Worm (Caenorhabditis elegans) whole organism, L4 larva: ENCODE measurements around the gene rsp-6.

Source experiments
- F49E8.2 ChIP-seq: sonication (generic microtip); optimal IDR thresholded peaks from 2 replicates; lab custom pipeline; 2016; ENCODE audit warnings: missing compliant biosample characterization, mild to moderate bottlenecking, missing genetic modification characterization, borderline replicate concordance
- T20F7.1 ChIP-seq: fragments of 200-800 bp; sonication (Bioruptor generic); optimal IDR thresholded peaks from 2 replicates; lab custom pipeline; 2018; ENCODE audit warnings: mild to moderate bottlenecking, missing genetic modification characterization, missing compliant biosample characterization
- Y48G9A.11 ChIP-seq: fragments of 200-800 bp; sonication (Bioruptor generic); IDR thresholded peaks from 2 replicates; pipeline ENCODE4 v1.3.6; 2022; ENCODE audit warnings: missing genetic modification reagents, missing genetic modification characterization, missing compliant biosample characterization
- ZK337.2 ChIP-seq: fragments of 200-800 bp; sonication (Bioruptor generic); IDR thresholded peaks from 2 replicates; pipeline ENCODE4 v1.3.6; 2022; ENCODE audit warnings: missing genetic modification reagents, missing genetic modification characterization, missing compliant biosample characterization
- aha-1 ChIP-seq: fragments of 150-350 bp; peaks from one replicate; lab custom pipeline; 2014; ENCODE audit warnings: missing biosample characterization, missing genetic modification characterization
- ama-1 ChIP-seq: fragments of 150-350 bp; optimal IDR thresholded peaks from 2 replicates; lab custom pipeline; 2014; ENCODE audit warnings: inconsistent platforms, mixed read lengths
- ceh-32 ChIP-seq: sonication (generic microtip); optimal IDR thresholded peaks from 2 replicates; lab custom pipeline; 2016; ENCODE audit warnings: mild to moderate bottlenecking, missing genetic modification characterization, missing compliant biosample characterization; ENCODE audit not compliant: poor library complexity
- ceh-62 ChIP-seq: sonication (generic microtip); optimal IDR thresholded peaks from 2 replicates; lab custom pipeline; 2017; ENCODE audit warnings: missing biosample characterization, missing genetic modification characterization
- ces-1 ChIP-seq: fragments of 150-350 bp; sonication (generic microtip); optimal IDR thresholded peaks from 4 replicates; lab custom pipeline; 2014; ENCODE audit warnings: missing biosample characterization, missing genetic modification reagents, missing genetic modification characterization
- ctbp-1 ChIP-seq: fragments of 200-800 bp; sonication (Bioruptor generic); IDR thresholded peaks from 2 replicates; pipeline ENCODE4 v1.3.6; 2022; ENCODE audit warnings: missing genetic modification reagents, missing genetic modification characterization, missing compliant biosample characterization
- daf-12 ChIP-seq: fragments of 150-350 bp; optimal IDR thresholded peaks from 2 replicates; lab custom pipeline; 2014; ENCODE audit warnings: missing biosample characterization, missing genetic modification reagents, missing genetic modification characterization
- daf-16 ChIP-seq, 3 experiments: sonication (generic microtip); optimal IDR thresholded peaks; 2 replicates each; lab custom pipeline; 2016 to 2017; ENCODE audit warnings: missing genetic modification characterization in 3 of 3, missing genetic modification reagents in 3 of 3, mild to moderate bottlenecking in 2 of 3, missing compliant biosample characterization in 2 of 3, missing biosample characterization in 1 of 3, moderate library complexity in 1 of 3
- daf-19 ChIP-seq: fragments of 200-800 bp; sonication (Bioruptor generic); conservative IDR thresholded peaks from 2 replicates; pipeline ENCODE4 v1.3.6; 2022; ENCODE audit warnings: missing genetic modification characterization, missing compliant biosample characterization
- dmd-6 ChIP-seq: fragments of 200-800 bp; sonication (Bioruptor generic); IDR thresholded peaks from 2 replicates; pipeline ENCODE4 v1.3.6; 2022; ENCODE audit warnings: missing genetic modification reagents, missing genetic modification characterization, missing compliant biosample characterization
- dpl-1 ChIP-seq: fragments of 150-350 bp; optimal IDR thresholded peaks from 2 replicates; lab custom pipeline; 2014; ENCODE audit warnings: missing biosample characterization, missing genetic modification reagents, missing genetic modification characterization
- dve-1 ChIP-seq: sonication (generic microtip); optimal IDR thresholded peaks from 2 replicates; lab custom pipeline; 2017; ENCODE audit warnings: antibody characterized with exemption, mild to moderate bottlenecking, missing genetic modification characterization, missing compliant biosample characterization; ENCODE audit not compliant: insufficient read depth
- hif-1 ChIP-seq, 2 experiments: sonication (generic microtip); optimal IDR thresholded peaks; 2 replicates each; lab custom pipeline; 2016 to 2017; ENCODE audit warnings: missing compliant biosample characterization in 2 of 2, missing genetic modification characterization in 2 of 2, missing genetic modification reagents in 2 of 2, missing genotype in 2 of 2, mild to moderate bottlenecking in 1 of 2
- hlh-11 ChIP-seq: fragments of 200-800 bp; sonication (Bioruptor generic); optimal IDR thresholded peaks from 2 replicates; lab custom pipeline; 2018; ENCODE audit warnings: mild to moderate bottlenecking, missing genetic modification characterization, missing compliant biosample characterization
- lin-1 ChIP-seq: fragments of 200-800 bp; sonication (Bioruptor generic); IDR thresholded peaks from 2 replicates; pipeline ENCODE4 v1.3.6; 2022; ENCODE audit warnings: missing genetic modification reagents, missing genetic modification characterization, missing compliant biosample characterization
- lin-38 ChIP-seq: fragments of 200-800 bp; sonication (Bioruptor generic); IDR thresholded peaks from 2 replicates; pipeline ENCODE4 v1.3.6; 2022; ENCODE audit warnings: missing genetic modification reagents, missing genetic modification characterization, missing compliant biosample characterization
- lin-39 ChIP-seq: fragments of 150-350 bp; optimal IDR thresholded peaks from 2 replicates; lab custom pipeline; 2014; ENCODE audit warnings: missing biosample characterization, missing genetic modification reagents, missing genetic modification characterization
- lir-3 ChIP-seq: sonication (generic microtip); optimal IDR thresholded peaks from 2 replicates; lab custom pipeline; 2016; ENCODE audit warnings: mild to moderate bottlenecking, missing genetic modification characterization, missing compliant biosample characterization
- lsy-2 ChIP-seq, 2 experiments: fragments of 150-350 bp in 1 of 2; sonication (generic microtip) in 1 of 2; optimal IDR thresholded peaks; 2 replicates each; lab custom pipeline; 2014 to 2017; ENCODE audit warnings: missing biosample characterization in 2 of 2, missing genetic modification characterization in 2 of 2
- mdl-1 ChIP-seq, 2 experiments: fragments of 150-350 bp in 1 of 2; sonication (generic microtip) in 1 of 2; optimal IDR thresholded peaks; 2 replicates each; lab custom pipeline; 2014 to 2017; ENCODE audit warnings: missing biosample characterization in 2 of 2, missing genetic modification characterization in 2 of 2
- mep-1 ChIP-seq: fragments of 150-350 bp; sonication (generic microtip); optimal IDR thresholded peaks from 3 replicates; lab custom pipeline; 2014; ENCODE audit warnings: missing biosample characterization, missing genetic modification characterization
- mes-2 ChIP-seq: sonication (generic microtip); optimal IDR thresholded peaks from 2 replicates; lab custom pipeline; 2016; ENCODE audit warnings: missing genotype, mild to moderate bottlenecking, missing genetic modification characterization, missing compliant biosample characterization; ENCODE audit not compliant: poor library complexity, severe bottlenecking
- nhr-10 ChIP-seq: fragments of 150-350 bp; optimal IDR thresholded peaks from 2 replicates; lab custom pipeline; 2014; ENCODE audit warnings: missing biosample characterization, missing genetic modification characterization
- nhr-11 ChIP-seq: fragments of 150-350 bp; optimal IDR thresholded peaks from 2 replicates; lab custom pipeline; 2014; ENCODE audit warnings: missing biosample characterization, missing genetic modification characterization
- nhr-28 ChIP-seq: fragments of 150-350 bp; optimal IDR thresholded peaks from 2 replicates; lab custom pipeline; 2014; ENCODE audit warnings: missing biosample characterization, missing genetic modification characterization
- nhr-6 ChIP-seq: fragments of 150-350 bp; optimal IDR thresholded peaks from 2 replicates; lab custom pipeline; 2014; ENCODE audit warnings: missing biosample characterization, missing genetic modification characterization
- nhr-77 ChIP-seq: fragments of 150-350 bp; optimal IDR thresholded peaks from 2 replicates; lab custom pipeline; 2014; ENCODE audit warnings: missing biosample characterization, missing genetic modification characterization
- pha-4 ChIP-seq, 2 experiments: fragments of 150-350 bp in 1 of 2; fragments of 200-800 bp in 1 of 2; sonication (Bioruptor generic) in 1 of 2; IDR thresholded peaks in 1 of 2; optimal IDR thresholded peaks in 1 of 2; 2 replicates each; pipeline versions ENCODE4 v1.3.6 to Lab custom; 2014 to 2022; ENCODE audit warnings: missing genetic modification characterization in 2 of 2, missing genetic modification reagents in 2 of 2, missing biosample characterization in 1 of 2, missing compliant biosample characterization in 1 of 2
- rbr-2 ChIP-seq: sonication (generic microtip); optimal IDR thresholded peaks from 2 replicates; lab custom pipeline; 2016; ENCODE audit warnings: missing genotype, missing genetic modification characterization, missing compliant biosample characterization
- snpc-1.2 ChIP-seq: fragments of 200-800 bp; sonication (Bioruptor generic); IDR thresholded peaks from 2 replicates; pipeline ENCODE4 v1.3.6; 2022; ENCODE audit warnings: missing genetic modification reagents, missing genetic modification characterization, missing compliant biosample characterization
- unc-130 ChIP-seq: sonication (generic microtip); optimal IDR thresholded peaks from 2 replicates; lab custom pipeline; 2016; ENCODE audit warnings: missing genetic modification reagents, missing genetic modification characterization, missing compliant biosample characterization
- zip-2 ChIP-seq: fragments of 150-350 bp; optimal IDR thresholded peaks from 2 replicates; lab custom pipeline; 2014; ENCODE audit warnings: missing biosample characterization, missing genetic modification characterization
- ztf-7 ChIP-seq: fragments of 150-350 bp; optimal IDR thresholded peaks from 2 replicates; lab custom pipeline; 2014; ENCODE audit warnings: missing biosample characterization, missing genetic modification characterization

rsp-6 gene

ce11 chrIV:7817852-7818251 is 26.8 kb upstream of the rsp-6 start, which contains the start of gene ric-3 (continued):
- no peak for TF ChIP-seq ZK337.2 (GFP tag; lab: Robert Waterston, UW)
- TF ChIP-seq daf-12 (tag; lab: Kevin White, UChicago): no peak
- no peak for TF ChIP-seq nhr-6 (tag; lab: Kevin White, UChicago)
- TF ChIP-seq ama-1: no peak
- TF ChIP-seq aha-1 (tag; lab: Kevin White, UChicago): peak; percentile 64
- peak; percentile 38 for TF ChIP-seq mep-1 (tag; lab: Kevin White, UChicago)
- TF ChIP-seq mdl-1 (tag; optimal IDR thresholded peaks at IDR 0.05; lab: Kevin White, UChicago): peak in 1 of 2 experiments; percentile 45
- no peak for TF ChIP-seq pha-4 (GFP tag; IDR thresholded peaks at IDR 0.05; lab: Robert Waterston, UW)
- TF ChIP-seq pha-4 (tag; optimal IDR thresholded peaks at IDR 0.05; lab: Kevin White, UChicago): no peak
- TF ChIP-seq ceh-32 (tag; lab: Kevin White, UChicago): no peak
- no peak for TF ChIP-seq daf-19
- TF ChIP-seq ces-1: peak; percentile 24
- no peak for TF ChIP-seq lin-1
- no peak for TF ChIP-seq lin-39 (tag; lab: Kevin White, UChicago)
- 0 out of 2 replicates have a peak, but pooled peaks have one; percentile 19 for TF ChIP-seq ctbp-1
- no peak for TF ChIP-seq zip-2 (tag; lab: Kevin White, UChicago)
- no peak for TF ChIP-seq nhr-77 (tag; lab: Kevin White, UChicago)
- TF ChIP-seq hif-1 (tag; optimal IDR thresholded peaks at IDR 0.05; lab: Kevin White, UChicago): no peak
- peak; percentile 71 for TF ChIP-seq rbr-2 (tag; lab: Kevin White, UChicago)
- TF ChIP-seq T20F7.1: no peak
- no peak for TF ChIP-seq lir-3 (tag; lab: Kevin White, UChicago)
- TF ChIP-seq F49E8.2 (tag; lab: Kevin White, UChicago): no peak
- no peak for TF ChIP-seq ceh-62 (tag; lab: Kevin White, UChicago)
- TF ChIP-seq nhr-28 (tag; lab: Kevin White, UChicago): no peak

- TF ChIP-seq lin-38 (peak; percentile 40), dve-1 (tag; lab: Kevin White, UChicago) (peak; percentile 41), daf-16 (GFP tag; optimal IDR thresholded peaks at IDR 0.05; lab: Kevin White, UChicago) (no peak), daf-16 (tag; optimal IDR thresholded peaks at IDR 0.05; lab: Kevin White, UChicago) (peak; percentile 24), Y48G9A.11 (peak; percentile 50; the same call in 1 of the 2 replicates), nhr-11 (tag; lab: Kevin White, UChicago) (no peak), ztf-7 (tag; lab: Kevin White, UChicago) (no peak), mep-1 (tag; lab: Kevin White, UChicago) (no peak), dmd-6 (GFP tag; lab: Robert Waterston, UW) (peak; percentile 38; the same call in 1 of the 2 replicates), nhr-10 (no peak), nhr-28 (tag; lab: Kevin White, UChicago) (peak; percentile 32), aha-1 (tag; lab: Kevin White, UChicago) (peak; percentile 60), snpc-1.2 (GFP tag; lab: Robert Waterston, UW) (0 out of 2 replicates have a peak, but pooled peaks have one; percentile 25), hif-1 (tag; optimal IDR thresholded peaks at IDR 0.05; lab: Kevin White, UChicago) (peak in 1 of 2 experiments; percentile 22), ZK337.2 (GFP tag; lab: Robert Waterston, UW) (peak; percentile 49; the same call in 1 of the 2 replicates), lsy-2 (tag; optimal IDR thresholded peaks at IDR 0.05; lab: Kevin White, UChicago) (peak in 1 of 2 experiments; percentile 45), hlh-11 (tag; lab: Kevin White, UChicago) (peak; percentile 29), dpl-1 (GFP tag; lab: Kevin White, UChicago) (peak; percentile 83), unc-130 (peak; percentile 62), mes-2 (tag; lab: Kevin White, UChicago) (peak; percentile 92)
Observed at ce11 chrIV:7816402-7817102, 25.5 kb upstream of the rsp-6 start.
